Worm (Caenorhabditis elegans) whole organism, mixed stage, embryonic: ENCODE results near the gene rpoa-12.

Experiments
- bed-3 ChIP-seq: fragments of 200-800 bp; sonication (Bioruptor generic); optimal IDR thresholded peaks from 3 replicates; lab custom pipeline; 2018; ENCODE audit warnings: mild to moderate bottlenecking, missing genetic modification characterization, moderate library complexity, missing compliant biosample characterization
- blmp-1 ChIP-seq: fragments of 150-350 bp; optimal IDR thresholded peaks from 2 replicates; lab custom pipeline; 2014; ENCODE audit warnings: missing biosample characterization, missing genetic modification characterization
- ceh-39 ChIP-seq: fragments of 150-350 bp; optimal IDR thresholded peaks from 2 replicates; lab custom pipeline; 2014; ENCODE audit warnings: missing biosample characterization, missing genetic modification characterization
- ceh-43 ChIP-seq: fragments of 200-800 bp; sonication (Bioruptor generic); optimal IDR thresholded peaks from 2 replicates; lab custom pipeline; 2018; ENCODE audit warnings: mild to moderate bottlenecking, missing genetic modification characterization, moderate library complexity, missing compliant biosample characterization
- ceh-83 ChIP-seq: fragments of 200-800 bp; sonication (Bioruptor generic); optimal IDR thresholded peaks from 2 replicates; lab custom pipeline; 2018; ENCODE audit warnings: mild to moderate bottlenecking, missing genetic modification characterization, missing compliant biosample characterization
- ces-1 ChIP-seq: fragments of 150-350 bp; optimal IDR thresholded peaks from 2 replicates; lab custom pipeline; 2014; ENCODE audit warnings: missing biosample characterization, missing genetic modification reagents, missing genetic modification characterization
- cnd-1 ChIP-seq: fragments of 200-800 bp; sonication (Bioruptor generic); optimal IDR thresholded peaks from 2 replicates; lab custom pipeline; 2018; ENCODE audit warnings: mild to moderate bottlenecking, missing genetic modification characterization, missing compliant biosample characterization
- drap-1 ChIP-seq: fragments of 200-800 bp; sonication (Bioruptor generic); optimal IDR thresholded peaks from 3 replicates; lab custom pipeline; 2018; ENCODE audit warnings: mild to moderate bottlenecking, missing genetic modification characterization, missing compliant biosample characterization
- elt-1 ChIP-seq: sonication (generic microtip); optimal IDR thresholded peaks from 2 replicates; lab custom pipeline; 2017; ENCODE audit warnings: missing genetic modification characterization, mild to moderate bottlenecking, missing compliant biosample characterization, antibody characterized with exemption, moderate library complexity, borderline replicate concordance; ENCODE audit not compliant: insufficient read depth
- elt-3 ChIP-seq: fragments of 150-350 bp; optimal IDR thresholded peaks from 2 replicates; lab custom pipeline; 2014; ENCODE audit warnings: missing biosample characterization, missing genetic modification characterization
- flh-1 ChIP-seq: fragments of 200-800 bp; sonication (Bioruptor generic); optimal IDR thresholded peaks from 2 replicates; lab custom pipeline; 2018; ENCODE audit warnings: mild to moderate bottlenecking, missing genetic modification characterization, moderate library complexity, missing compliant biosample characterization
- ham-2 ChIP-seq: fragments of 200-800 bp; sonication (Bioruptor generic); optimal IDR thresholded peaks from 2 replicates; lab custom pipeline; 2018; ENCODE audit warnings: mild to moderate bottlenecking, missing genetic modification characterization, missing compliant biosample characterization
- hlh-1 ChIP-seq: fragments of 150-350 bp; optimal IDR thresholded peaks from 2 replicates; lab custom pipeline; 2014; ENCODE audit warnings: missing biosample characterization, missing genetic modification reagents, missing genetic modification characterization
- lin-13 ChIP-seq: fragments of 150-350 bp; optimal IDR thresholded peaks from 2 replicates; lab custom pipeline; 2014; ENCODE audit warnings: missing biosample characterization, missing genetic modification characterization
- lsy-2 ChIP-seq: fragments of 150-350 bp; optimal IDR thresholded peaks from 2 replicates; lab custom pipeline; 2014; ENCODE audit warnings: missing biosample characterization, missing genetic modification characterization
- mab-5 ChIP-seq: fragments of 150-350 bp; optimal IDR thresholded peaks from 2 replicates; lab custom pipeline; 2014; ENCODE audit warnings: missing biosample characterization, missing genetic modification characterization
- mep-1 ChIP-seq: fragments of 150-350 bp; optimal IDR thresholded peaks from 2 replicates; lab custom pipeline; 2017; ENCODE audit warnings: missing biosample characterization, missing genetic modification reagents, missing genetic modification characterization, inconsistent platforms
- mls-2 ChIP-seq: sonication (generic microtip); optimal IDR thresholded peaks from 2 replicates; lab custom pipeline; 2016; ENCODE audit warnings: mild to moderate bottlenecking, missing genetic modification characterization, moderate library complexity, missing compliant biosample characterization
- nhr-12 ChIP-seq: fragments of 150-350 bp; optimal IDR thresholded peaks from 2 replicates; lab custom pipeline; 2014; ENCODE audit warnings: missing biosample characterization, missing genetic modification characterization
- nhr-2 ChIP-seq: fragments of 150-350 bp; optimal IDR thresholded peaks from 2 replicates; lab custom pipeline; 2014; ENCODE audit warnings: missing biosample characterization, missing genetic modification characterization
- nhr-237 ChIP-seq: fragments of 150-350 bp; optimal IDR thresholded peaks from 2 replicates; lab custom pipeline; 2014; ENCODE audit warnings: missing biosample characterization, missing genetic modification characterization
- nhr-28 ChIP-seq: fragments of 150-350 bp; optimal IDR thresholded peaks from 2 replicates; lab custom pipeline; 2014; ENCODE audit warnings: missing biosample characterization, missing genetic modification characterization
- pha-4 ChIP-seq: fragments of 150-350 bp; optimal IDR thresholded peaks from 2 replicates; lab custom pipeline; 2018; ENCODE audit warnings: missing biosample characterization, missing genetic modification reagents, missing genetic modification characterization
- sem-2 ChIP-seq: fragments of 200-800 bp; sonication (Bioruptor generic); optimal IDR thresholded peaks from 2 replicates; lab custom pipeline; 2018; ENCODE audit warnings: mild to moderate bottlenecking, missing genetic modification characterization, missing compliant biosample characterization
- snpc-4 ChIP-seq: fragments of 150-350 bp; optimal IDR thresholded peaks from 2 replicates; lab custom pipeline; 2014; ENCODE audit warnings: missing biosample characterization, missing genetic modification characterization
- sptf-1 ChIP-seq: sonication (generic microtip); optimal IDR thresholded peaks from 2 replicates; lab custom pipeline; 2017; ENCODE audit warnings: mild to moderate bottlenecking, missing genetic modification characterization, moderate library complexity, missing compliant biosample characterization
- unc-120 ChIP-seq: sonication (generic microtip); optimal IDR thresholded peaks from 2 replicates; lab custom pipeline; 2017; ENCODE audit warnings: missing genetic modification characterization, missing compliant biosample characterization; ENCODE audit not compliant: poor library complexity, severe bottlenecking
- unc-39 ChIP-seq: fragments of 150-350 bp; optimal IDR thresholded peaks from 2 replicates; lab custom pipeline; 2014; ENCODE audit warnings: missing biosample characterization, missing genetic modification characterization
- unc-62 ChIP-seq: fragments of 150-350 bp; optimal IDR thresholded peaks from 2 replicates; lab custom pipeline; 2014; ENCODE audit warnings: missing biosample characterization, missing genetic modification reagents, missing genetic modification characterization
- zip-8 ChIP-seq: fragments of 150-350 bp; optimal IDR thresholded peaks from 2 replicates; lab custom pipeline; 2014; ENCODE audit warnings: missing biosample characterization, missing genetic modification characterization
- ztf-11 ChIP-seq: fragments of 150-350 bp; optimal IDR thresholded peaks from 2 replicates; lab custom pipeline; 2014; ENCODE audit warnings: missing biosample characterization, missing genetic modification characterization

The rpoa-12 gene

ce11 chrV:14462653-14463052, 39.5 kb upstream of the rpoa-12 start:
- TF ChIP-seq elt-1 (tag; lab: Kevin White, UChicago), result no peak
- TF ChIP-seq hlh-1 (tag; lab: Kevin White, UChicago), result no peak
- no peak for TF ChIP-seq mab-5 (tag; lab: Kevin White, UChicago)
- TF ChIP-seq nhr-28, result no peak
- no peak for TF ChIP-seq pha-4 (tag; lab: Kevin White, UChicago)
- TF ChIP-seq unc-39, result no peak
- TF ChIP-seq ces-1 (GFP tag; lab: Kevin White, UChicago), result no peak
- no peak for TF ChIP-seq nhr-237
- TF ChIP-seq ham-2 (GFP tag; lab: Kevin White, UChicago), result no peak
- TF ChIP-seq ceh-43, result no peak
- no peak for TF ChIP-seq nhr-12 (tag; lab: Kevin White, UChicago)
- TF ChIP-seq ceh-83 (GFP tag; lab: Kevin White, UChicago), result no peak
- no peak for TF ChIP-seq zip-8
- TF ChIP-seq unc-120, result no peak
- no peak for TF ChIP-seq ztf-11

ce11 chrV:14460615-14461102, 37.6 kb upstream of the rpoa-12 start, which contains the start of gene F08H9.2:
F08H9.2 (plus strand) TSS chrV:14460665.
- TF ChIP-seq lsy-2, result no peak
- TF ChIP-seq unc-39, result no peak
- TF ChIP-seq nhr-12 (tag; lab: Kevin White, UChicago), result no peak
- no peak for TF ChIP-seq cnd-1 (tag; lab: Kevin White, UChicago)
- TF ChIP-seq ceh-39, result no peak
- no peak for TF ChIP-seq sem-2 (GFP tag; lab: Kevin White, UChicago)
- no peak for TF ChIP-seq mep-1
- no peak for TF ChIP-seq snpc-4 (tag; lab: Kevin White, UChicago)
- no peak for TF ChIP-seq nhr-2
- no peak for TF ChIP-seq nhr-237
- no peak for TF ChIP-seq unc-62 (GFP tag; lab: Kevin White, UChicago)
- TF ChIP-seq hlh-1 (tag; lab: Kevin White, UChicago), result no peak
- no peak for TF ChIP-seq bed-3
- no peak for TF ChIP-seq ceh-43
- no peak for TF ChIP-seq mab-5 (tag; lab: Kevin White, UChicago)
- TF ChIP-seq drap-1 (GFP tag; lab: Kevin White, UChicago), result no peak
- TF ChIP-seq zip-8, result no peak
- no peak for TF ChIP-seq lin-13
- TF ChIP-seq flh-1 (GFP tag; lab: Kevin White, UChicago), result no peak
- no peak for TF ChIP-seq unc-120

- no peak for TF ChIP-seq ces-1 (GFP tag; lab: Kevin White, UChicago)
- TF ChIP-seq unc-120, result no peak
- TF ChIP-seq cnd-1 (tag; lab: Kevin White, UChicago), result no peak
- TF ChIP-seq zip-8, result no peak
- no peak for TF ChIP-seq blmp-1
- TF ChIP-seq elt-3 (tag; lab: Kevin White, UChicago), result no peak
- TF ChIP-seq sptf-1 (tag; lab: Kevin White, UChicago), result no peak
- no peak for TF ChIP-seq nhr-237
- no peak for TF ChIP-seq flh-1 (GFP tag; lab: Kevin White, UChicago)
- no peak for TF ChIP-seq nhr-2
Observed at ce11 chrV:14460122-14460521, 37.0 kb upstream of the rpoa-12 start.

- TF ChIP-seq ztf-11 (no peak), nhr-12 (tag; lab: Kevin White, UChicago) (no peak), lin-13 (no peak), elt-1 (tag; lab: Kevin White, UChicago) (no peak), blmp-1 (no peak), sem-2 (GFP tag; lab: Kevin White, UChicago) (no peak), drap-1 (GFP tag; lab: Kevin White, UChicago) (no peak), bed-3 (no peak), mls-2 (no peak), nhr-2 (no peak), pha-4 (tag; lab: Kevin White, UChicago) (no peak), nhr-237 (no peak), sptf-1 (tag; lab: Kevin White, UChicago) (no peak), mep-1 (no peak)
Observed at ce11 chrV:14457070-14457469, 34.0 kb upstream of the rpoa-12 start, which contains the start of gene coh-3. coh-3 (plus strand) TSS chrV:14457422.

- TF ChIP-seq lin-13, result peak; percentile 35
- no peak for TF ChIP-seq hlh-1 (tag; lab: Kevin White, UChicago)
- no peak for TF ChIP-seq sptf-1 (tag; lab: Kevin White, UChicago)
- no peak for TF ChIP-seq ham-2 (GFP tag; lab: Kevin White, UChicago)
- no peak for TF ChIP-seq nhr-237
Observed at ce11 chrV:14456626-14457025, 33.5 kb upstream of the rpoa-12 start, which contains the start of gene bmk-1. bmk-1 (minus strand) TSS chrV:14456984.
